Worm (Caenorhabditis elegans): ENCODE results near the gene mpst-1.

ce11 chrV:11800486-11800885 lies 26.4 kb downstream of the mpst-1 start:
- no peak for TF ChIP-seq hmg-1.2 (GFP tag; IDR thresholded peaks at IDR 0.05)
- no peak for TF ChIP-seq K12H6.12 (tag; optimal IDR thresholded peaks at IDR 0.05)
- no peak for TF ChIP-seq nfyb-1 (GFP tag; IDR thresholded peaks at IDR 0.05)
- no peak for TF ChIP-seq pha-4 (tag; optimal IDR thresholded peaks at IDR 0.05)
- TF ChIP-seq rcor-1 (GFP tag; IDR thresholded peaks at IDR 0.05): no peak
- TF ChIP-seq snpc-3.4 (tag; optimal IDR thresholded peaks at IDR 0.05): no peak
- TF ChIP-seq him-1 (tag; optimal IDR thresholded peaks at IDR 0.05): no peak
- no peak; the same call in 1 of the 2 replicates for TF ChIP-seq Y53G8AR.9 (GFP tag; conservative IDR thresholded peaks at IDR 0.05)
- no peak for TF ChIP-seq ztf-6 (GFP tag; IDR thresholded peaks at IDR 0.05)
- TF ChIP-seq mel-28 (tag; optimal IDR thresholded peaks at IDR 0.05; ENCODE audit: borderline replicate concordance): no peak
- no peak for TF ChIP-seq ama-1 (optimal IDR thresholded peaks at IDR 0.05)
- TF ChIP-seq ama-1 (GFP tag; optimal IDR thresholded peaks at IDR 0.05): no peak
- TF ChIP-seq unc-62 (GFP tag; optimal IDR thresholded peaks at IDR 0.05): no peak

Measured in whole organism, young adult.